Fruit fly (Drosophila melanogaster): ENCODE measurements around the gene fmt.
"Not testable (repeated sequence)": the region's sequence is repeated elsewhere in the genome, so short reads cannot be mapped to it uniquely, and the experiment has no call there.

The fmt gene

dm6 chr3L:6149248-6149647 lies 24.4 kb downstream of the fmt start, which contains the start of gene Lcp65Ab1:
Gene Lcp65Ab1 (plus strand): TSS chr3L:6149548.
- TF ChIP-seq EcR (GFP tag; optimal IDR thresholded peaks at IDR 0.05); Dll (optimal IDR thresholded peaks at IDR 0.05); usp (GFP tag; optimal IDR thresholded peaks at IDR 0.05): not testable (repeated sequence)

- not testable (repeated sequence) for TF ChIP-seq EcR (GFP tag; optimal IDR thresholded peaks at IDR 0.05); usp (GFP tag; optimal IDR thresholded peaks at IDR 0.05); CG8478 (optimal IDR thresholded peaks at IDR 0.05)
Observed at dm6 chr3L:6147887-6148286, 25.8 kb downstream of the fmt start, which contains the start of gene Cpr65Ax1. Gene Cpr65Ax1 (minus strand): TSS chr3L:6147987.

- TF ChIP-seq EcR (GFP tag; optimal IDR thresholded peaks at IDR 0.05); CG8478 (optimal IDR thresholded peaks at IDR 0.05); usp (GFP tag; optimal IDR thresholded peaks at IDR 0.05): not testable (repeated sequence)
Observed at dm6 chr3L:6146374-6146773, 27.3 kb downstream of the fmt start, which contains the start of gene Lcp65Ab2. Gene Lcp65Ab2 (plus strand): TSS chr3L:6146674.

dm6 chr3L:6144769-6145220 lies 28.9 kb downstream of the fmt start, which contains the start of gene Lcp65Ac:
Gene Lcp65Ac (plus strand): TSS chr3L:6144819.
- TF ChIP-seq CG8478 (optimal IDR thresholded peaks at IDR 0.05) (no peak), EcR (GFP tag; optimal IDR thresholded peaks at IDR 0.05) (no peak), psq (optimal IDR thresholded peaks at IDR 0.05) (no peak), pan (optimal IDR thresholded peaks at IDR 0.05) (no peak), Dll (optimal IDR thresholded peaks at IDR 0.05) (no peak), usp (GFP tag; optimal IDR thresholded peaks at IDR 0.05) (no peak)

DNA sequence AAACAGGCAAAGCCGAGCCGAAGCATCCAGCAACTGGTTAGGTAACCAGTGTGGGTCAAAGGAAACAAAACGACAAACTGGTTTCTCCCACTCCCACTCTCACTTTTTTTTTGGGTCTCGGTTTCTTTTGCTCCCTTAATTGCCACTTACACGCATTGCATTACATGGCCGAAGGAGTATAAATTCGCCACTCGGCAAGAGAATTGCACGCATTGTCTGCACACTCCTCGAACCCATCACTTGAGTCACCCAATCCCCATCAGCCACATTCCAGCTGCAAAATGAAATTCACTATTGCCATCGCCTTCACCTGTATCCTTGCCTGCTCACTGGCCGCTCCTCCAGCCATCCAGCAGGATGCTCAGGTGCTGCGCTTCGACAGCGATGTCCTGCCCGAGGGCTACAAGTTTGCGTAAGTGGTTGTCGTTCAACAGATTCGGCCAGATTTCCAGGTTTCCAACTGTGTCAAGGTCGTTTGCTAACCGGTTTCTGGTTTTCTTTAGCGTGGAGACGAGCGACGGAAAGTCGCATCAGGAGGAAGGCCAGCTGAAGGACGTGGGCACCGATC lies 30.4 kb downstream of the fmt start, which contains the start of gene Lcp65Ad:
Gene Lcp65Ad, plus strand, starts transcription at position 208 of the 568 bp plus-strand sequence.
- TF ChIP-seq pan (optimal IDR thresholded peaks at IDR 0.05) (no peak), Dll (optimal IDR thresholded peaks at IDR 0.05) (peak; percentile 37), usp (GFP tag; optimal IDR thresholded peaks at IDR 0.05) (no peak), psq (optimal IDR thresholded peaks at IDR 0.05) (no peak)

DNA sequence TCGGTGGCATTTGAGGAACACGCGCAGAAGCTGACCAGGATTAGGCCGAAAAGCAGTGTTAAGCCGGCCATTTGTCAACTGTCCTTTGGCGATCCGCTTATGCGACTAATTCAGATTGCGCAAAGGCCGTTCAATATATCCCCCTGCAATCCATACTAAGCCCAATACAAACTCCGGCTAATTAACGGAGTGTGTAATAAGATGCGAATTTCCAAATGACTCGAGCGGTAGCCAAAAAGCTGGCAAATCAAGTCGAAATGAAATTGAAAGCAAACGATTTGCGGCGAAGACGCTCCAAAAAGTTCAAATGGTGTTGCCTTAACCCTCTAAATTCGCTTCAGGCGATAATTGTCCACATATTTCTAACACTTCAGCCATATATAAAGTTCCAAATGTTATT lies 31.4 kb downstream of the fmt start, which contains the start of gene Cpr65Aw:
Gene Cpr65Aw, minus strand, starts transcription at position 101 of the 400 bp plus-strand sequence.
- TF ChIP-seq EcR (GFP tag; optimal IDR thresholded peaks at IDR 0.05) (no peak), CG8478 (optimal IDR thresholded peaks at IDR 0.05) (no peak), usp (GFP tag; optimal IDR thresholded peaks at IDR 0.05) (no peak), pan (optimal IDR thresholded peaks at IDR 0.05) (no peak), Dll (optimal IDR thresholded peaks at IDR 0.05) (no peak), psq (optimal IDR thresholded peaks at IDR 0.05) (no peak)

dm6 chr3L:6141538-6141937 lies 32.1 kb downstream of the fmt start:
- TF ChIP-seq Dll (optimal IDR thresholded peaks at IDR 0.05) = no peak
- TF ChIP-seq EcR (GFP tag; optimal IDR thresholded peaks at IDR 0.05) = no peak
- no peak for TF ChIP-seq pan (optimal IDR thresholded peaks at IDR 0.05)
- no peak for TF ChIP-seq CG8478 (optimal IDR thresholded peaks at IDR 0.05)
- no peak for TF ChIP-seq psq (optimal IDR thresholded peaks at IDR 0.05)
- TF ChIP-seq usp (GFP tag; optimal IDR thresholded peaks at IDR 0.05) = no peak

DNA sequence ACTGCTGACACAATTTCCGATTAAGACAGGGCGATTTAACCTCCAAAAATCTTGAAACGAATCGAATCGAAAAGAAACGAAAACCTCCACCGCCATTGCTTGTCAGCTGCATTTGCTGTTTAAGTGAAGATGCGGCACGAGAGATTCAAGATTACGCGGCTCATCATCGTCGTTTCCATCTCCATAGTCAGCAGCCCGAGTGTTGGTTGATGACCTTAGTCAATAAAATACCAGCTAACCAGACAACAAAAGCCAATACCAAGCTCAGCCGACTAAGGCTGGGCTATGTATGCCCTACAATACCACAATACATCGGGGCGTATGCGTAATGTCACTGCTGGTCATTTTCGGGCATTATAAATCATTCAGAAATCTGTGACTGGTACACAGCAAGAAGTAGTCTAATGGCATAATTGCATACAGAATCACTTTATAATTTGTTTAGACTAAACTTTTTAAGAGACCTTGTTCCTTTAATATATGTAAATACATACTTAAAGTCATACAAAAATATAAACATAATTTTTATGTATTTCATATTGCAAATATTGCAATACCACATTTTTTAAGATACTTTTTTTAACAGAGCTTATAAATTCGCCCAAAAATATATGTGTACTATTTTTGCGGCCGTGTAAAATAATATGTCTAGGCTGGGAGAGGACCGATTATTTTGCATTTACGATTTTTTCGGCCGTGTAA lies 32.8 kb downstream of the fmt start:
- TF ChIP-seq Dll (optimal IDR thresholded peaks at IDR 0.05) (no peak), pan (optimal IDR thresholded peaks at IDR 0.05) (no peak)

dm6 chr3L:6139924-6140574 lies 33.6 kb downstream of the fmt start, which contains the start of gene Cpr65Av:
Gene Cpr65Av (minus strand): TSS chr3L:6139974.
- TF ChIP-seq psq (optimal IDR thresholded peaks at IDR 0.05) (no peak), Dll (optimal IDR thresholded peaks at IDR 0.05) (no peak), pan (optimal IDR thresholded peaks at IDR 0.05) (no peak), usp (GFP tag; optimal IDR thresholded peaks at IDR 0.05) (no peak), CG8478 (optimal IDR thresholded peaks at IDR 0.05) (no peak)

DNA sequence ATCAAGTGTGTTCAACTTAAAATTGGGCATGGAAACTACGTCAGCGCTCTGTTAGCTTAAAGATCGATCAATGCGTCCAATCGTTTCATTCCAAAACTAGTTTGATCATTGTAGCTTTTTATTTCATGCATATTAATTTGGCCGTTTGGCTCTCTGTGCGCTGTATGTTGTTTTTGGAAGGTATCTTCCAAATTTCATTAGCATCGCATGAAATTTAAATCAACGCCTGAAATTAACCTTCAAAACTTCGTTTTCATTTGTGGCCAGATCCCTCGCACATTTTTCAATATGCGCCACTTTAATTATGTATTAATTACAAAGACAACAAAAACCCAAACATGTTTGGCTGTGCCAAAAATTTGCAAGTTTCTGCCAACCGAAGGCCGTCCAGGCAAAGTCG lies 35.1 kb downstream of the fmt start:
- no peak for TF ChIP-seq psq (optimal IDR thresholded peaks at IDR 0.05)
- no peak for TF ChIP-seq EcR (GFP tag; optimal IDR thresholded peaks at IDR 0.05)
- no peak for TF ChIP-seq Dll (optimal IDR thresholded peaks at IDR 0.05)
- no peak for TF ChIP-seq CG8478 (optimal IDR thresholded peaks at IDR 0.05)
- TF ChIP-seq pan (optimal IDR thresholded peaks at IDR 0.05) = no peak
- TF ChIP-seq usp (GFP tag; optimal IDR thresholded peaks at IDR 0.05) = no peak

DNA sequence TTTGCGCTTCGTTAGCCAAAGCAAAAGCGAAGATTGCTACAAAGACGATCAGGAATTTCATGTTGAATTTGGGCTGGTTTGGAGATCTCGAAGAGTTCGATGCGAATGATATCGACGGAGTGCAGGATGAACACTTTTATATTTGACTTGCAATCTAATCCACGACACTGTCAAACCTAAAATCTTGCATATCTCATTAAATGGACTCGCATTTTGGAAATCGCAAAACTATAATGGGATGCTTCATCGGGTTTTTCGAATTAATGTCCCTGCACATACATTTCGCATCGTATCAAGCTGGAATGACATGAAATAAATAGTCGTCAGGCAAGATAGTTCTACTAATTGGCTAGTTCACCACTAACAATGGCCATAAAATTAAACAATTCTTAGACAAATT lies 35.7 kb downstream of the fmt start, which contains the start of gene Lcp65Ae:
Gene Lcp65Ae, minus strand, starts transcription at position 101 of the 400 bp plus-strand sequence.
- no peak for TF ChIP-seq usp (GFP tag; optimal IDR thresholded peaks at IDR 0.05)
- no peak for TF ChIP-seq EcR (GFP tag; optimal IDR thresholded peaks at IDR 0.05)
- no peak for TF ChIP-seq Dll (optimal IDR thresholded peaks at IDR 0.05)
- TF ChIP-seq pan (optimal IDR thresholded peaks at IDR 0.05) = no peak
- no peak for TF ChIP-seq CG8478 (optimal IDR thresholded peaks at IDR 0.05)
- no peak for TF ChIP-seq psq (optimal IDR thresholded peaks at IDR 0.05)

DNA sequence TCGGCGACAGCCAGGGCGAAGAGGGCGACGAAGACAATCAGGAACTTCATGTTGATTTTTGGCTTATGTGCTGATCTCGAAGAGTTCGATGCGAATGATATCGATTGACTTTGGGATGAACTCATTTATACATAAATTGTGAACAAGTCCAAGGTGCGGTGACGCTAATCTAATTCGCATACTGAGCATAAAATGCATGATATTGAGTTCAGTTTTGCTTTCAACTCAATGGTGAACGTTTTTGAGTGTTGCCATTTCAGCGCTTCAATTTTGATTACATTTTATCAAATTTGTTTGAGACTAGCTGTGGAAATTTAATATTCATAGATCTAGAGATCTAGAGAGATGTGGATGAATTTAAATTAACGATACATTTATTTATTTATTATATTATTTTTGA lies 37.0 kb downstream of the fmt start, which contains the start of gene Lcp65Af:
Gene Lcp65Af, minus strand, starts transcription at position 101 of the 400 bp plus-strand sequence.
- no peak for TF ChIP-seq CG8478 (optimal IDR thresholded peaks at IDR 0.05)
- no peak for TF ChIP-seq psq (optimal IDR thresholded peaks at IDR 0.05)
- no peak for TF ChIP-seq usp (GFP tag; optimal IDR thresholded peaks at IDR 0.05)
- TF ChIP-seq Dll (optimal IDR thresholded peaks at IDR 0.05) = no peak
- no peak for TF ChIP-seq pan (optimal IDR thresholded peaks at IDR 0.05)
- TF ChIP-seq EcR (GFP tag; optimal IDR thresholded peaks at IDR 0.05) = no peak

Data from whole organism.